Worm (Caenorhabditis elegans) whole organism, L4 larva: ENCODE measurements around the gene sup-26.

ENCODE experiments used
- Y75B8A.6 ChIP-seq: fragments of 200-800 bp; sonication (Bioruptor generic); IDR thresholded peaks from 2 replicates; pipeline ENCODE4 v1.3.6; 2022; ENCODE audit warnings: missing genetic modification reagents, missing genetic modification characterization, missing compliant biosample characterization
- ama-1 ChIP-seq: fragments of 150-350 bp; optimal IDR thresholded peaks from 2 replicates; lab custom pipeline; 2014; ENCODE audit warnings: inconsistent platforms, mixed read lengths
- dpl-1 ChIP-seq: fragments of 150-350 bp; optimal IDR thresholded peaks from 2 replicates; lab custom pipeline; 2014; ENCODE audit warnings: missing biosample characterization, missing genetic modification reagents, missing genetic modification characterization
- lin-15B ChIP-seq: fragments of 150-350 bp; sonication (generic microtip); optimal IDR thresholded peaks from 3 replicates; lab custom pipeline; 2014; ENCODE audit warnings: missing biosample characterization, missing genetic modification characterization
- lir-3 ChIP-seq: sonication (generic microtip); optimal IDR thresholded peaks from 2 replicates; lab custom pipeline; 2016; ENCODE audit warnings: mild to moderate bottlenecking, missing genetic modification characterization, missing compliant biosample characterization
- nhr-237 ChIP-seq: sonication (generic microtip); optimal IDR thresholded peaks from 2 replicates; lab custom pipeline; 2017; ENCODE audit warnings: missing biosample characterization, missing genetic modification characterization
- snpc-4 ChIP-seq: fragments of 150-350 bp; optimal IDR thresholded peaks from 2 replicates; lab custom pipeline; 2014; ENCODE audit warnings: missing biosample characterization, missing genetic modification characterization
- unc-39 ChIP-seq: sonication (generic microtip); optimal IDR thresholded peaks from 2 replicates; lab custom pipeline; 2017; ENCODE audit warnings: missing biosample characterization, missing genetic modification characterization
- zfp-3 ChIP-seq: fragments of 200-800 bp; sonication (Bioruptor generic); conservative IDR thresholded peaks from 2 replicates; pipeline ENCODE4 v1.3.6; 2022; ENCODE audit warnings: missing genetic modification reagents, missing genetic modification characterization, missing compliant biosample characterization
- ztf-11 ChIP-seq: fragments of 150-350 bp; optimal IDR thresholded peaks from 2 replicates; lab custom pipeline; 2014; ENCODE audit warnings: missing biosample characterization, missing genetic modification characterization

DNA sequence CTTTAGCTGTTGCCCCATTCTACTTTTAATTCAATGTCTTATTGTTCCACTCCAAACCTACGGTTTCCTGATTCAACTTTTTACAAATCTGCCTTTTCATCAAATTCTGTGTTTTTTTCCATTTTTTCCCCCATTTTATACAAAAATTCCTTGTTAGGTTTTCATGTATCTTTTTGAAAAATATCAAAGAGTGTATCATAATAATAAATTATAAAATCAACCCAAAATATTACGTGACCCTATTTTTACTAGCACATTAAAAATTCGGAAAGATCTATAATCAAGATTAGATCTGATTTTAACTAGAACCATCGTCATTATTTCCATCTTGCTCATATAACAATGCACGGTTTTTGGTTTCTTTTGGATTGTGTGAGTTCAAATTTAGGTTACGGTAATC, 40.1 kb upstream of the sup-26 start, which contains the start of gene H38K22.6:
- TF ChIP-seq Y75B8A.6 (no peak), snpc-4 (tag; lab: Kevin White, UChicago) (no peak), nhr-237 (tag; lab: Kevin White, UChicago) (no peak), dpl-1 (GFP tag; lab: Kevin White, UChicago) (no peak), ztf-11 (tag; lab: Kevin White, UChicago) (no peak), ama-1 (lab: Kevin White, UChicago) (no peak), unc-39 (no peak), zfp-3 (GFP tag; lab: Robert Waterston, UW) (no peak), lir-3 (tag; lab: Kevin White, UChicago) (no peak), lin-15B (tag; lab: Kevin White, UChicago) (no peak)
